Worm (Caenorhabditis elegans) whole organism, mixed stage, embryonic: ENCODE measurements around the gene T16H12.9.

Experiments
- M03D4.4 ChIP-seq: sonication (generic microtip); optimal IDR thresholded peaks from 2 replicates; lab custom pipeline; 2017; ENCODE audit warnings: mild to moderate bottlenecking, missing genetic modification characterization, missing compliant biosample characterization
- bed-3 ChIP-seq: fragments of 200-800 bp; sonication (Bioruptor generic); optimal IDR thresholded peaks from 3 replicates; lab custom pipeline; 2018; ENCODE audit warnings: mild to moderate bottlenecking, missing genetic modification characterization, moderate library complexity, missing compliant biosample characterization
- blmp-1 ChIP-seq: fragments of 150-350 bp; optimal IDR thresholded peaks from 2 replicates; lab custom pipeline; 2014; ENCODE audit warnings: missing biosample characterization, missing genetic modification characterization
- ceh-39 ChIP-seq: fragments of 150-350 bp; optimal IDR thresholded peaks from 2 replicates; lab custom pipeline; 2014; ENCODE audit warnings: missing biosample characterization, missing genetic modification characterization
- ceh-43 ChIP-seq: fragments of 200-800 bp; sonication (Bioruptor generic); optimal IDR thresholded peaks from 2 replicates; lab custom pipeline; 2018; ENCODE audit warnings: mild to moderate bottlenecking, missing genetic modification characterization, moderate library complexity, missing compliant biosample characterization
- ceh-83 ChIP-seq: fragments of 200-800 bp; sonication (Bioruptor generic); optimal IDR thresholded peaks from 2 replicates; lab custom pipeline; 2018; ENCODE audit warnings: mild to moderate bottlenecking, missing genetic modification characterization, missing compliant biosample characterization
- ces-1 ChIP-seq: fragments of 150-350 bp; optimal IDR thresholded peaks from 2 replicates; lab custom pipeline; 2014; ENCODE audit warnings: missing biosample characterization, missing genetic modification reagents, missing genetic modification characterization
- cnd-1 ChIP-seq: fragments of 200-800 bp; sonication (Bioruptor generic); optimal IDR thresholded peaks from 2 replicates; lab custom pipeline; 2018; ENCODE audit warnings: mild to moderate bottlenecking, missing genetic modification characterization, missing compliant biosample characterization
- drap-1 ChIP-seq: fragments of 200-800 bp; sonication (Bioruptor generic); optimal IDR thresholded peaks from 3 replicates; lab custom pipeline; 2018; ENCODE audit warnings: mild to moderate bottlenecking, missing genetic modification characterization, missing compliant biosample characterization
- elt-1 ChIP-seq: sonication (generic microtip); optimal IDR thresholded peaks from 2 replicates; lab custom pipeline; 2017; ENCODE audit warnings: missing genetic modification characterization, mild to moderate bottlenecking, missing compliant biosample characterization, antibody characterized with exemption, moderate library complexity, borderline replicate concordance; ENCODE audit not compliant: insufficient read depth
- elt-3 ChIP-seq: fragments of 150-350 bp; optimal IDR thresholded peaks from 2 replicates; lab custom pipeline; 2014; ENCODE audit warnings: missing biosample characterization, missing genetic modification characterization
- flh-1 ChIP-seq: fragments of 200-800 bp; sonication (Bioruptor generic); optimal IDR thresholded peaks from 2 replicates; lab custom pipeline; 2018; ENCODE audit warnings: mild to moderate bottlenecking, missing genetic modification characterization, moderate library complexity, missing compliant biosample characterization
- hlh-1 ChIP-seq: fragments of 150-350 bp; optimal IDR thresholded peaks from 2 replicates; lab custom pipeline; 2014; ENCODE audit warnings: missing biosample characterization, missing genetic modification reagents, missing genetic modification characterization
- lin-13 ChIP-seq: fragments of 150-350 bp; optimal IDR thresholded peaks from 2 replicates; lab custom pipeline; 2014; ENCODE audit warnings: missing biosample characterization, missing genetic modification characterization
- lin-32 ChIP-seq: fragments of 200-800 bp; sonication (Bioruptor generic); optimal IDR thresholded peaks from 2 replicates; lab custom pipeline; 2018; ENCODE audit warnings: mild to moderate bottlenecking, missing genetic modification characterization, missing compliant biosample characterization
- lsy-2 ChIP-seq: fragments of 150-350 bp; optimal IDR thresholded peaks from 2 replicates; lab custom pipeline; 2014; ENCODE audit warnings: missing biosample characterization, missing genetic modification characterization
- mab-5 ChIP-seq: fragments of 150-350 bp; optimal IDR thresholded peaks from 2 replicates; lab custom pipeline; 2014; ENCODE audit warnings: missing biosample characterization, missing genetic modification characterization
- mep-1 ChIP-seq: fragments of 150-350 bp; optimal IDR thresholded peaks from 2 replicates; lab custom pipeline; 2017; ENCODE audit warnings: missing biosample characterization, missing genetic modification reagents, missing genetic modification characterization, inconsistent platforms
- mls-2 ChIP-seq: sonication (generic microtip); optimal IDR thresholded peaks from 2 replicates; lab custom pipeline; 2016; ENCODE audit warnings: mild to moderate bottlenecking, missing genetic modification characterization, moderate library complexity, missing compliant biosample characterization
- nhr-12 ChIP-seq: fragments of 150-350 bp; optimal IDR thresholded peaks from 2 replicates; lab custom pipeline; 2014; ENCODE audit warnings: missing biosample characterization, missing genetic modification characterization
- nhr-2 ChIP-seq: fragments of 150-350 bp; optimal IDR thresholded peaks from 2 replicates; lab custom pipeline; 2014; ENCODE audit warnings: missing biosample characterization, missing genetic modification characterization
- nhr-28 ChIP-seq: fragments of 150-350 bp; optimal IDR thresholded peaks from 2 replicates; lab custom pipeline; 2014; ENCODE audit warnings: missing biosample characterization, missing genetic modification characterization
- nhr-76 ChIP-seq: sonication (generic microtip); optimal IDR thresholded peaks from 2 replicates; lab custom pipeline; 2017; ENCODE audit warnings: missing biosample characterization, missing genetic modification characterization
- pha-4 ChIP-seq: fragments of 150-350 bp; optimal IDR thresholded peaks from 2 replicates; lab custom pipeline; 2018; ENCODE audit warnings: missing biosample characterization, missing genetic modification reagents, missing genetic modification characterization
- sem-2 ChIP-seq: fragments of 200-800 bp; sonication (Bioruptor generic); optimal IDR thresholded peaks from 2 replicates; lab custom pipeline; 2018; ENCODE audit warnings: mild to moderate bottlenecking, missing genetic modification characterization, missing compliant biosample characterization
- snpc-4 ChIP-seq: fragments of 150-350 bp; optimal IDR thresholded peaks from 2 replicates; lab custom pipeline; 2014; ENCODE audit warnings: missing biosample characterization, missing genetic modification characterization
- sptf-1 ChIP-seq: sonication (generic microtip); optimal IDR thresholded peaks from 2 replicates; lab custom pipeline; 2017; ENCODE audit warnings: mild to moderate bottlenecking, missing genetic modification characterization, moderate library complexity, missing compliant biosample characterization
- tbx-8 ChIP-seq: fragments of 200-800 bp; sonication (Bioruptor generic); optimal IDR thresholded peaks from 2 replicates; lab custom pipeline; 2018; ENCODE audit warnings: mild to moderate bottlenecking, missing genetic modification characterization, moderate library complexity, missing compliant biosample characterization
- unc-120 ChIP-seq: sonication (generic microtip); optimal IDR thresholded peaks from 2 replicates; lab custom pipeline; 2017; ENCODE audit warnings: missing genetic modification characterization, missing compliant biosample characterization; ENCODE audit not compliant: poor library complexity, severe bottlenecking
- unc-39 ChIP-seq: fragments of 150-350 bp; optimal IDR thresholded peaks from 2 replicates; lab custom pipeline; 2014; ENCODE audit warnings: missing biosample characterization, missing genetic modification characterization
- unc-62 ChIP-seq: fragments of 150-350 bp; optimal IDR thresholded peaks from 2 replicates; lab custom pipeline; 2014; ENCODE audit warnings: missing biosample characterization, missing genetic modification reagents, missing genetic modification characterization
- zip-8 ChIP-seq: fragments of 150-350 bp; optimal IDR thresholded peaks from 2 replicates; lab custom pipeline; 2014; ENCODE audit warnings: missing biosample characterization, missing genetic modification characterization
- ztf-11 ChIP-seq: fragments of 150-350 bp; optimal IDR thresholded peaks from 2 replicates; lab custom pipeline; 2014; ENCODE audit warnings: missing biosample characterization, missing genetic modification characterization

Gene T16H12.9

DNA sequence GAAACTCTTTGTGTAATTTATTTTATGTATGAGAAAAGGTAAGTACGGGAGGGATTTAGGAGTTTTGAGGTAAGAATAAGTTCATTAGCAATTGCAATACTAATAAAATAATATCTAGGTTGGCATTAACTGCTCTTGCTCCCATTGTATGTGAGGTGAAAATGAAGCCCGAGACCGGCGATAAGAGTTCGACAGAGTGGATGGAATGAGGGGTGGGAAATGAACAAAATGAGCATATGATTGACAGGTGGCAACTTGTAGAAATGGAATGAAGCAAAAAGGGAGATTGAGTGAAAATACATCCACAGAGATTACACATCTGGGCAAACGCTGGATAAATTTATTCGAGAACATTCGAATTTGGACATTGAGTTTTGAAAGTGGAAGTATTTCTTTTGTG lies 30.3 kb upstream of the T16H12.9 start:
- no peak for TF ChIP-seq mab-5 (tag; lab: Kevin White, UChicago)
- TF ChIP-seq elt-1 (tag; lab: Kevin White, UChicago), result no peak
- TF ChIP-seq lin-32 (GFP tag; lab: Kevin White, UChicago), result no peak
- no peak for TF ChIP-seq lin-13 (tag; lab: Kevin White, UChicago)
- no peak for TF ChIP-seq drap-1
- no peak for TF ChIP-seq sptf-1
- TF ChIP-seq cnd-1 (tag; lab: Kevin White, UChicago), result no peak
- TF ChIP-seq nhr-12 (tag; lab: Kevin White, UChicago), result no peak
- no peak for TF ChIP-seq snpc-4
- no peak for TF ChIP-seq ceh-83 (GFP tag; lab: Kevin White, UChicago)
- TF ChIP-seq bed-3 (GFP tag; lab: Kevin White, UChicago), result no peak
- no peak for TF ChIP-seq blmp-1
- no peak for TF ChIP-seq tbx-8 (GFP tag; lab: Kevin White, UChicago)
- TF ChIP-seq nhr-2 (tag; lab: Kevin White, UChicago), result no peak
- no peak for TF ChIP-seq ztf-11 (tag; lab: Kevin White, UChicago)
- no peak for TF ChIP-seq sem-2
- no peak for TF ChIP-seq nhr-76 (tag; lab: Kevin White, UChicago)
- TF ChIP-seq pha-4 (tag; lab: Kevin White, UChicago), result no peak
- TF ChIP-seq ces-1 (GFP tag; lab: Kevin White, UChicago), result no peak
- no peak for TF ChIP-seq nhr-28 (tag; lab: Kevin White, UChicago)

DNA sequence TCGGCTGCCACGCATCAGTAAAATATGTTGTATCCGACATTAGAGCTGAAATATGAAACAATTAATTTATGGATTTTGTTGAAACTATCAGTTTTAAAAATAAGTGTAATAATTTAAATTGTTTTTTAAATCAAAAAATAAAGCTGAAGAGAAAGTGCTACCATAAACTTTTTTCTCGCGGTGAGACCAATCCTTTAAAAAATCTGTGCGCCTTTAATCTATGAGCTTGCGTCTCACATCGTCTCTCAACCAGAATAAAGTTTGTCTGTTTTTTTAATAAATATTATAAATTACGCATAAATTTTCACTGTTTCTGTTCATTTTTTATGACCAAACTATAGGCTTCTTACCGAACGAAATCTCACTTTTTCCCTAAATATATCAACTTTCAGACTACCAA lies 25.9 kb upstream of the T16H12.9 start, which contains the start of gene T16H12.3:
Gene T16H12.3 (minus strand): TSS at position 51 of the 400 bp plus-strand sequence.
- TF ChIP-seq M03D4.4 (tag; lab: Kevin White, UChicago), result no peak
- TF ChIP-seq ces-1 (GFP tag; lab: Kevin White, UChicago), result no peak

DNA sequence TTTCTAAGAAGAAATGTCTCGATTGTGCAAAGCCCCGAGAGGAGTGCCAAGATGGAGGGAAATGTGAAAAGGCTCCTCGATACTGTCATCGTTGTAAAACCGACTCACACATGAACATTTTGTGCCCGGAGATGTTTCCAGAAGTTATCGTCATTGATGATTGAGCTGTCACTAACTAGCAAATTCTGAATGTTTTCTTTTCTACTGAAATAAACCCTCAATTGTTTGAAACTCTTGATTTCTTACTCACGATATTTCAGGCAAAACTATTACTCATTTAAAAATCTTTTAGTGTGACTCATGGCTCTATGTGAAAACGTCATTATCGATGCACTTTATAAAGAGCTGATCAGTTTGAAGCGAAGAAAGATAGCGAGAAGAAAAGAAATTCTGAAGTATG lies 24.0 kb upstream of the T16H12.9 start, which contains the start of gene T16H12.13:
Gene T16H12.13 (plus strand): TSS at position 301 of the 400 bp plus-strand sequence.
- no peak for TF ChIP-seq unc-62
- TF ChIP-seq sptf-1, result no peak
- TF ChIP-seq hlh-1 (tag; lab: Kevin White, UChicago), result no peak
- no peak for TF ChIP-seq ceh-39 (tag; lab: Kevin White, UChicago)
- TF ChIP-seq ceh-43, result no peak
- TF ChIP-seq ztf-11 (tag; lab: Kevin White, UChicago), result no peak
- no peak for TF ChIP-seq tbx-8 (GFP tag; lab: Kevin White, UChicago)
- TF ChIP-seq zip-8 (tag; lab: Kevin White, UChicago), result no peak
- TF ChIP-seq flh-1, result no peak
- TF ChIP-seq elt-3 (tag; lab: Kevin White, UChicago), result no peak
- no peak for TF ChIP-seq cnd-1 (tag; lab: Kevin White, UChicago)
- no peak for TF ChIP-seq sem-2
- no peak for TF ChIP-seq bed-3 (GFP tag; lab: Kevin White, UChicago)
- no peak for TF ChIP-seq pha-4 (tag; lab: Kevin White, UChicago)
- TF ChIP-seq blmp-1, result no peak
- TF ChIP-seq unc-120 (tag; lab: Kevin White, UChicago), result no peak

ce11 chrIII:10085574-10085973 lies 23.5 kb upstream of the T16H12.9 start:
- TF ChIP-seq nhr-12 (tag; lab: Kevin White, UChicago), result no peak
- no peak for TF ChIP-seq zip-8 (tag; lab: Kevin White, UChicago)
- no peak for TF ChIP-seq M03D4.4 (tag; lab: Kevin White, UChicago)
- no peak for TF ChIP-seq blmp-1
- TF ChIP-seq elt-1 (tag; lab: Kevin White, UChicago), result no peak
- no peak for TF ChIP-seq ceh-43
- TF ChIP-seq mep-1 (tag; lab: Kevin White, UChicago), result no peak
- no peak for TF ChIP-seq unc-39 (tag; lab: Kevin White, UChicago)
- no peak for TF ChIP-seq sem-2
- no peak for TF ChIP-seq sptf-1
- no peak for TF ChIP-seq tbx-8 (GFP tag; lab: Kevin White, UChicago)
- TF ChIP-seq flh-1, result no peak
- TF ChIP-seq ztf-11 (tag; lab: Kevin White, UChicago), result no peak
- TF ChIP-seq mls-2, result no peak
- no peak for TF ChIP-seq nhr-2 (tag; lab: Kevin White, UChicago)
- no peak for TF ChIP-seq ces-1 (GFP tag; lab: Kevin White, UChicago)
- TF ChIP-seq ceh-83 (GFP tag; lab: Kevin White, UChicago), result no peak
- TF ChIP-seq drap-1, result no peak
- TF ChIP-seq lsy-2, result no peak
- TF ChIP-seq nhr-76 (tag; lab: Kevin White, UChicago), result no peak
- TF ChIP-seq, all 35 proteins: peak for 0
